Worm (Caenorhabditis elegans) whole organism, late embryonic: Measurements from ENCODE around the gene swsn-6.

Source experiments
- C08G9.2 ChIP-seq: sonication (generic microtip); optimal IDR thresholded peaks from 2 replicates; lab custom pipeline; 2016; ENCODE audit warnings: mild to moderate bottlenecking, missing genetic modification characterization, moderate library complexity, missing compliant biosample characterization
- F13H6.1 ChIP-seq: sonication (generic microtip); optimal IDR thresholded peaks from 2 replicates; lab custom pipeline; 2016; ENCODE audit warnings: missing genetic modification characterization, missing compliant biosample characterization
- K02D7.2 ChIP-seq: sonication (generic microtip); optimal IDR thresholded peaks from 2 replicates; lab custom pipeline; 2017; ENCODE audit warnings: mild to moderate bottlenecking, missing genetic modification characterization, missing compliant biosample characterization
- K09A11.1 ChIP-seq: sonication (generic microtip); optimal IDR thresholded peaks from 2 replicates; lab custom pipeline; 2017; ENCODE audit warnings: antibody characterized with exemption, mild to moderate bottlenecking, missing genetic modification characterization, missing compliant biosample characterization; ENCODE audit not compliant: insufficient read depth
- T23F11.4 ChIP-seq: fragments of 200-800 bp; sonication (Bioruptor generic); optimal IDR thresholded peaks from 2 replicates; lab custom pipeline; 2018; ENCODE audit warnings: mild to moderate bottlenecking, missing genetic modification characterization, missing compliant biosample characterization
- Y22D7AL.16 ChIP-seq: sonication (generic microtip); optimal IDR thresholded peaks from 2 replicates; lab custom pipeline; 2016; ENCODE audit warnings: missing genetic modification characterization, missing compliant biosample characterization
- ahr-1 ChIP-seq: sonication (generic microtip); optimal IDR thresholded peaks from 2 replicates; lab custom pipeline; 2016; ENCODE audit warnings: missing genetic modification characterization, missing compliant biosample characterization
- ceh-18 ChIP-seq: sonication (generic microtip); optimal IDR thresholded peaks from 2 replicates; lab custom pipeline; 2016; ENCODE audit warnings: missing genetic modification characterization, missing compliant biosample characterization
- ceh-19 ChIP-seq: fragments of 200-800 bp; sonication (Bioruptor generic); optimal IDR thresholded peaks from 2 replicates; lab custom pipeline; 2018; ENCODE audit warnings: mild to moderate bottlenecking, missing genetic modification characterization, missing compliant biosample characterization
- ceh-22 ChIP-seq: sonication (generic microtip); optimal IDR thresholded peaks from 2 replicates; lab custom pipeline; 2017; ENCODE audit warnings: missing biosample characterization, missing genetic modification characterization
- ceh-24 ChIP-seq: sonication (generic microtip); optimal IDR thresholded peaks from 2 replicates; lab custom pipeline; 2016; ENCODE audit warnings: mild to moderate bottlenecking, missing genetic modification characterization, missing compliant biosample characterization
- ceh-31 ChIP-seq: sonication (generic microtip); optimal IDR thresholded peaks from 2 replicates; lab custom pipeline; 2016; ENCODE audit warnings: missing genetic modification characterization, missing compliant biosample characterization
- ceh-34 ChIP-seq: sonication (generic microtip); optimal IDR thresholded peaks from 2 replicates; lab custom pipeline; 2016; ENCODE audit warnings: mild to moderate bottlenecking, missing genetic modification characterization, missing compliant biosample characterization
- ceh-45 ChIP-seq: fragments of 200-800 bp; sonication (Bioruptor generic); IDR thresholded peaks from 2 replicates; pipeline ENCODE4 v1.3.6; 2022; ENCODE audit warnings: missing genetic modification reagents, missing genetic modification characterization, missing compliant biosample characterization
- ceh-48 ChIP-seq: sonication (generic microtip); optimal IDR thresholded peaks from 2 replicates; lab custom pipeline; 2016; ENCODE audit warnings: missing genetic modification characterization, inconsistent platforms, missing compliant biosample characterization
- ceh-6 ChIP-seq: fragments of 200-800 bp; sonication (Bioruptor generic); optimal IDR thresholded peaks from 2 replicates; lab custom pipeline; 2018; ENCODE audit warnings: mild to moderate bottlenecking, missing genetic modification characterization, missing compliant biosample characterization
- ceh-9 ChIP-seq: sonication (generic microtip); optimal IDR thresholded peaks from 2 replicates; lab custom pipeline; 2016; ENCODE audit warnings: mild to moderate bottlenecking, missing genetic modification characterization, inconsistent platforms, missing compliant biosample characterization
- dmd-4 ChIP-seq: sonication (generic microtip); optimal IDR thresholded peaks from 2 replicates; lab custom pipeline; 2016; ENCODE audit warnings: borderline replicate concordance, missing genetic modification characterization, missing compliant biosample characterization
- dve-1 ChIP-seq: sonication (generic microtip); optimal IDR thresholded peaks from 2 replicates; lab custom pipeline; 2017; ENCODE audit warnings: antibody characterized with exemption, mild to moderate bottlenecking, missing genetic modification characterization, missing compliant biosample characterization
- ets-4 ChIP-seq: sonication (generic microtip); optimal IDR thresholded peaks from 2 replicates; lab custom pipeline; 2016; ENCODE audit warnings: missing genetic modification characterization, missing compliant biosample characterization
- eyg-1 ChIP-seq: sonication (generic microtip); optimal IDR thresholded peaks from 2 replicates; lab custom pipeline; 2016; ENCODE audit warnings: missing genotype, missing genetic modification characterization, missing compliant biosample characterization
- fkh-10 ChIP-seq: fragments of 150-350 bp; optimal IDR thresholded peaks from 2 replicates; lab custom pipeline; 2014; ENCODE audit warnings: missing biosample characterization, missing genetic modification reagents, missing genetic modification characterization
- fkh-6 ChIP-seq: sonication (generic microtip); optimal IDR thresholded peaks from 2 replicates; lab custom pipeline; 2016; ENCODE audit warnings: missing genetic modification characterization, missing compliant biosample characterization
- hlh-13 ChIP-seq: fragments of 200-800 bp; sonication (Bioruptor generic); optimal IDR thresholded peaks from 2 replicates; lab custom pipeline; 2018; ENCODE audit warnings: mild to moderate bottlenecking, missing genetic modification characterization, missing compliant biosample characterization
- hlh-15 ChIP-seq: sonication (generic microtip); optimal IDR thresholded peaks from 2 replicates; lab custom pipeline; 2016; ENCODE audit warnings: missing genetic modification characterization, missing compliant biosample characterization
- madf-2 ChIP-seq: sonication (generic microtip); optimal IDR thresholded peaks from 2 replicates; lab custom pipeline; 2017; ENCODE audit warnings: missing genetic modification characterization, missing compliant biosample characterization
- nfya-1 ChIP-seq: sonication (generic microtip); optimal IDR thresholded peaks from 2 replicates; lab custom pipeline; 2017; ENCODE audit warnings: missing genetic modification characterization, mild to moderate bottlenecking, missing compliant biosample characterization, antibody characterized with exemption, moderate library complexity
- pag-3 ChIP-seq: sonication (generic microtip); optimal IDR thresholded peaks from 2 replicates; lab custom pipeline; 2016; ENCODE audit warnings: missing compliant biosample characterization, missing genetic modification characterization, borderline replicate concordance
- pat-9 ChIP-seq: fragments of 200-800 bp; sonication (Bioruptor generic); optimal IDR thresholded peaks from 2 replicates; lab custom pipeline; 2018; ENCODE audit warnings: mild to moderate bottlenecking, missing genetic modification characterization, moderate library complexity, missing compliant biosample characterization
- pha-2 ChIP-seq: sonication (generic microtip); optimal IDR thresholded peaks from 2 replicates; lab custom pipeline; 2017; ENCODE audit warnings: mild to moderate bottlenecking, missing genetic modification characterization, missing compliant biosample characterization
- pqm-1 ChIP-seq: sonication (generic microtip); optimal IDR thresholded peaks from 2 replicates; lab custom pipeline; 2016; ENCODE audit warnings: missing genetic modification characterization, missing compliant biosample characterization
- pros-1 ChIP-seq: fragments of 150-350 bp; optimal IDR thresholded peaks from 2 replicates; lab custom pipeline; 2014; ENCODE audit warnings: missing biosample characterization, missing genetic modification reagents, missing genetic modification characterization
- rnt-1 ChIP-seq: sonication (generic microtip); optimal IDR thresholded peaks from 2 replicates; lab custom pipeline; 2016; ENCODE audit warnings: missing genetic modification characterization, missing compliant biosample characterization
- sdc-2 ChIP-seq: sonication (generic microtip); optimal IDR thresholded peaks from 2 replicates; lab custom pipeline; 2016; ENCODE audit warnings: missing genotype, missing genetic modification characterization, missing compliant biosample characterization
- sox-4 ChIP-seq: sonication (generic microtip); optimal IDR thresholded peaks from 2 replicates; lab custom pipeline; 2017; ENCODE audit warnings: mild to moderate bottlenecking, missing genetic modification characterization, inconsistent platforms, missing compliant biosample characterization
- syd-9 ChIP-seq: sonication (generic microtip); optimal IDR thresholded peaks from 2 replicates; lab custom pipeline; 2016; ENCODE audit warnings: mild to moderate bottlenecking, missing genetic modification characterization, moderate library complexity, missing compliant biosample characterization
- tbx-2 ChIP-seq: sonication (generic microtip); optimal IDR thresholded peaks from 2 replicates; lab custom pipeline; 2016; ENCODE audit warnings: missing genetic modification characterization, missing compliant biosample characterization
- tbx-7 ChIP-seq: sonication (generic microtip); optimal IDR thresholded peaks from 2 replicates; lab custom pipeline; 2016; ENCODE audit warnings: missing genotype, missing genetic modification characterization, missing compliant biosample characterization
- unc-42 ChIP-seq: sonication (generic microtip); optimal IDR thresholded peaks from 2 replicates; lab custom pipeline; 2016; ENCODE audit warnings: missing genotype, missing genetic modification characterization, missing compliant biosample characterization
- unc-55 ChIP-seq: sonication (generic microtip); optimal IDR thresholded peaks from 2 replicates; lab custom pipeline; 2017; ENCODE audit warnings: missing biosample characterization, missing genetic modification reagents, missing genetic modification characterization
- unc-86 ChIP-seq: sonication (generic microtip); optimal IDR thresholded peaks from 2 replicates; lab custom pipeline; 2016; ENCODE audit warnings: missing genetic modification characterization, missing compliant biosample characterization
- zip-5 ChIP-seq: sonication (generic microtip); optimal IDR thresholded peaks from 2 replicates; lab custom pipeline; 2016; ENCODE audit warnings: missing genetic modification characterization, missing compliant biosample characterization

Gene swsn-6

DNA sequence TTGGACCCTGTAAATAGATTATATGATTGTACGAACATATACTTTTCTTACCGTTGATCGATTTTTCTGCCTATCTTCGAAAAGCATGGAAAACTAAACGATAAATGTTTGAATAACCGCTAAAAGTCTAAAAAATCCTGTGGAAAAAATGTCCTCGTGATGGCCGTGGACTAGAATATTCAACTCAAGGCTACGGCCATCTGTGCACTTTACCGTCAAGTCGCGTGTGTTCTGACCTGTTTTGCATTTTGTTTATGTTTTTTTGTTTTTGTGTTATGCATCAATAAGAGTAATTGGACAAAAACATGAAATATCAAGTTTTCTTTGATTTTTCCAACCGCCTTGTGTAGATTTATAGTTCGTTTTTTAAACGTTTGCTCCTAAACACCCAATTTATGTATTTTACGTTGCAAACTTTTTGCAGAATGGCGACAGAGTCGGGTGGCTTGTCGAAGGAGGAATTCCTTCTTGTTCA is 30.7 kb upstream of the swsn-6 start, which contains the start of the genes hda-6 and F41H10.4 (continued):
- TF ChIP-seq fkh-6 (tag; lab: Kevin White, UChicago) (no peak), nfya-1 (tag; lab: Kevin White, UChicago) (peak; percentile 33), rnt-1 (peak; percentile 49), sdc-2 (tag; lab: Kevin White, UChicago) (no peak), ceh-31 (tag; lab: Kevin White, UChicago) (peak; percentile 90), unc-55 (GFP tag; lab: Kevin White, UChicago) (no peak), pag-3 (tag; lab: Kevin White, UChicago) (no peak), tbx-7 (tag; lab: Kevin White, UChicago) (peak; percentile 54), K09A11.1 (no peak), dve-1 (no peak), ahr-1 (tag; lab: Kevin White, UChicago) (no peak), pqm-1 (tag; lab: Kevin White, UChicago) (no peak), unc-42 (no peak), eyg-1 (tag; lab: Kevin White, UChicago) (no peak), K02D7.2 (no peak), ceh-6 (GFP tag; lab: Kevin White, UChicago) (no peak), ets-4 (tag; lab: Kevin White, UChicago) (peak; percentile 51), hlh-15 (tag; lab: Kevin White, UChicago) (no peak), ceh-18 (no peak)

DNA sequence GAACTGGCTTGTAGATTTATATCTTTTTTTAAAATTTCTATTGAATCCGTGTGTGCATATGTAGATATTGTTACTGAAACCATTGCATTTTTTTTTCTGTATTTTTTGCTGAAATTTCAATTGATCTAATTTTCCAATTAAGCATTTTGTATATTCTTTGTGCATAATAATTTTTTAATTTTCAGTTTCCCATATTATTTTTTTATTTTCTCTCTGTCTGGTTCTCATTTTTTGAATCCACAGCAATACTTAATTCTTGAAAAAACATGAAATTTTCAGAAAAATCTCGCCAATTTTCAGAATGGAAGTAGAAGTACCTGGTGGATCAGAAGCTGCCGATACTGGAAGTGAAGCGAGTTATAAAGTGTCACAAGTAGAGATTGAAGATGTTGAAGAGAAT is 28.3 kb upstream of the swsn-6 start, which contains the start of gene sand-1:
TSS of gene sand-1 (plus strand) at position 301 of the 400 bp plus-strand sequence.
- no peak for TF ChIP-seq unc-86
- TF ChIP-seq ceh-31 (tag; lab: Kevin White, UChicago), result no peak
- TF ChIP-seq ets-4 (tag; lab: Kevin White, UChicago), result no peak
- no peak for TF ChIP-seq dmd-4 (tag; lab: Kevin White, UChicago)
- no peak for TF ChIP-seq F13H6.1 (tag; lab: Kevin White, UChicago)
- TF ChIP-seq ceh-6 (GFP tag; lab: Kevin White, UChicago), result no peak
- TF ChIP-seq C08G9.2, result no peak
- TF ChIP-seq sox-4 (tag; lab: Kevin White, UChicago), result no peak
- TF ChIP-seq fkh-10, result no peak
- no peak for TF ChIP-seq pha-2
- no peak for TF ChIP-seq pqm-1 (tag; lab: Kevin White, UChicago)
- TF ChIP-seq ceh-19, result no peak
- TF ChIP-seq ceh-22 (tag; lab: Kevin White, UChicago), result no peak
- TF ChIP-seq ceh-24 (tag; lab: Kevin White, UChicago), result no peak
- no peak for TF ChIP-seq ceh-48
- TF ChIP-seq madf-2 (tag; lab: Kevin White, UChicago), result no peak
- TF ChIP-seq ceh-9 (tag; lab: Kevin White, UChicago), result no peak
- no peak for TF ChIP-seq K02D7.2
- TF ChIP-seq K09A11.1, result no peak
- TF ChIP-seq nfya-1 (tag; lab: Kevin White, UChicago), result no peak

DNA sequence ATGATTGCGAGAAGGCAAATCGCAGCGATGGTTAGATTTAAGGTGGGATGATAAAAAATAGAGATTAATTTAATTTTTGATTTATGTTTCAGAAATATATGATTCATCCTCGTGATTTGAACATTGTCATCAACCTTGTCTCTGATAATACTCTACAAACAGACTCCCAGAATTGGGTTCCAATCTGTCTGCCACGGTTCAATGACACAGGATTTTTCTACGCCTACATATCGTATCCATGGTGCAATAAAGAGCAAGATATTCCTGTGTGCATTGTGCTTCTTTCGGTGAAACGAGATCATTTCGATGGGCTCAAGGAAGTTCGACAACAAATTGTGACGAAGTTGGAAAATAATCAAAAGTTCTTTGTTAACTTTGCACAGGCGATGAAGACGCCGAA is 26.9 kb upstream of the swsn-6 start:
- TF ChIP-seq ceh-45 (GFP tag; lab: Robert Waterston, UW) (no peak), zip-5 (no peak), hlh-13 (no peak), tbx-2 (tag; lab: Kevin White, UChicago) (no peak), syd-9 (tag; lab: Kevin White, UChicago) (no peak), sox-4 (tag; lab: Kevin White, UChicago) (no peak), dve-1 (no peak), hlh-15 (tag; lab: Kevin White, UChicago) (no peak), ceh-34 (no peak), ceh-19 (no peak)

DNA sequence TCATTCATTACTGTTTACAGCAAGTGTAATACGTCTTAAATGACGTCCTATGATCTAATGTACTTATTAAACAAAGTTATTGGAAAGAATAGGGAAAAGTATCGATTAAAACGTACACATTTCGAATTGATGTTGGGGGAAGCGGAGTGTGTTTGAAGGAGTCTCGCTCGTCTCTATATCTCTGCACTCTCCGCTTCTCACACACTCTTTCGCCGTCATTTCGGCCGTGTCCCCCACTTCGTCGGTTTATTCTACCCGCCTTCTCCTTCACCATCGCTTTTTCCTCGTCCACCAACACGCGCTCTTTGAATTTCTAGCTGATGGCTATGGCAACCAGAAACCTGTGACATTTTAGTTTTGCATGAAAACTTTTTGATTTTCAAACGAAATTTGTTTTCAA is 26.0 kb upstream of the swsn-6 start:
- TF ChIP-seq syd-9 (tag; lab: Kevin White, UChicago) (peak; percentile 13), fkh-10 (no peak), pat-9 (tag; lab: Kevin White, UChicago) (no peak), ceh-48 (peak; percentile 66), ceh-31 (tag; lab: Kevin White, UChicago) (peak; percentile 41), dve-1 (no peak), T23F11.4 (GFP tag; lab: Kevin White, UChicago) (no peak), nfya-1 (tag; lab: Kevin White, UChicago) (peak; percentile 47), ceh-9 (tag; lab: Kevin White, UChicago) (no peak), tbx-2 (tag; lab: Kevin White, UChicago) (peak; percentile 16), ceh-34 (peak; percentile 58), Y22D7AL.16 (no peak), ceh-22 (tag; lab: Kevin White, UChicago) (no peak), unc-42 (peak; percentile 4), rnt-1 (peak; percentile 16), ets-4 (tag; lab: Kevin White, UChicago) (no peak), pros-1 (no peak)
